Worm (Caenorhabditis elegans): Measurements from ENCODE around the gene F31F4.1.

F31F4.1 gene

DNA sequence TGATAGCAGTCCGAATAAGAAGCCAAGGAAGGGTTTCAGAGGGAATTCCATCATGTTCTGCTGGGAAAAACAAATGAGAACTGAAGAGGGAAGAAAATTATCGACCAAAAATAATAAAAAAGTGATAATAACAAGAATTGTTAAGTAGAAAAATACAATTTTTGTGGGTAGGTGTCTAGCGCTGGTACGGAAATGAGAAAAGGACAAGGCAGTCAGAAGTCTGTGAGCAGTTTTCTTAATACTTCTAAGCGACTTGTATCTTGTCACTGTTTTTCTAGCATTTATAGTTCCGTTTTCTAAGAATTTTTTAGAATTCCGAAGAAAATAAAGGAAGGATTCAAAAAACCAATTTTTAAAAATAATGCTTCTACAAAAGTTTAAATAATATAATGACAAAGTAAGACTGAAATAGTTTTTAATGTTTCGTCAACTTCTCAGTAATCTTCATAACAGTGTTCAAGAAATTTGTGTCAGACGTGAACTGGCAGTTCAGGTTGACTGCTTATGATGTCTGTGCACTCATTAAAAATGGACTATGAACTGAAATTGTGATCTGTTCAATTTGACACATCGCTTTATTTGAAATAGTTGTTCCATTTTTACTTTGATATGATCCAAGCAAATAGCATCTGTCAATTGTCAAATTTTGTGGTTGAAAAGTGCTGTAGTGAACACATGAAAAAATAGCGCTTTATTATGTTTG lies 9.0 kb downstream of the F31F4.1 start, which contains the start of gene srx-4:
Gene srx-4 (minus strand): TSS at position 51 of the 703 bp plus-strand sequence.
- TF ChIP-seq unc-98 (GFP tag; IDR thresholded peaks at IDR 0.05) (no peak), unc-30 (tag; optimal IDR thresholded peaks at IDR 0.05) (no peak), nhr-237 (tag; optimal IDR thresholded peaks at IDR 0.05) (no peak)

DNA sequence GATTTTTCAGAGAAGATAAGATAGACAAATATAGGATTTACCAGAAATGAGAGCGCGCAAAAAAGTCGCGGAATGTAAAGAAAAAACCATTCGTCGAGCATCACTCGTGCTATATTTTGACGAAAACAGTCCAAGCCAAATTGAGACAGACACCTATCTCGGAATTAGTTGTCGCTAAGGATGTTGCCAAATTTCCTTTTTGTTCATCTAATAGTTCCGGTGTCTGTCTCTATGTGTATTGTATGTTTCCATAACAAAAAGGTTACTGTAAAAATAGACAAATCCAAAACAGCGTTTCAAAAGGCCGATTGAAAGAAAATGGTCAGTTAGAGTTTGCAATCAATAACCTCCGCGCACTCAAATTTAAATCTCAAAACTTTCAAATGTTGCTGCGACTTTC lies 10.8 kb downstream of the F31F4.1 start, which contains the start of gene srj-53:
Gene srj-53 (minus strand): TSS at position 101 of the 400 bp plus-strand sequence.
- TF ChIP-seq sox-4 (tag; optimal IDR thresholded peaks at IDR 0.05), result no peak
- TF ChIP-seq nhr-237 (tag; optimal IDR thresholded peaks at IDR 0.05), result no peak
- no peak for TF ChIP-seq rnt-1 (tag; optimal IDR thresholded peaks at IDR 0.05)
- no peak for TF ChIP-seq pag-3 (tag; optimal IDR thresholded peaks at IDR 0.05; ENCODE audit: borderline replicate concordance, insufficient read depth)
- TF ChIP-seq dsc-1 (tag; optimal IDR thresholded peaks at IDR 0.05), result no peak
- TF ChIP-seq tbx-2 (tag; optimal IDR thresholded peaks at IDR 0.05), result no peak
- no peak for TF ChIP-seq ces-1 (GFP tag; optimal IDR thresholded peaks at IDR 0.05)
- no peak for TF ChIP-seq lin-13 (GFP tag; optimal IDR thresholded peaks at IDR 0.05)

DNA sequence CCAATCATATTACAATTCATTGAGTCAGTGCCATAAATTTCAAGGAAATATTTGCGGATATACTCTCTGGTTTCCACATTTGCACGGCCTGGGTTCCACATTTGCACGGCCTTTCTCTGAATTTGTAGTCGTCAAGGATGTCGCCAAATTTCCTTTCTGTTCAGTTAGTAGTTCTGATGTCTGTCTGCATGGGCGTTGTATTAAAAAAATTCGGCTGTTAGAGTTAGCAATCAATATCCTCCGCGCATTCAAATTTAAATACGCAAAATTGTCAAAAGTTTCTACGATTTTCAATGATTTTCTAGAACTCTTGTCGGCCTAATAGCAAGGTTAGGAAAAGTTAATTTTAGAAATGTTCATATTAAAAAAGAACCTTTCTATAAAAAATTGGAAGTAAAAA lies 12.1 kb downstream of the F31F4.1 start, which contains the start of gene srj-52:
Gene srj-52 (minus strand): TSS at position 101 of the 400 bp plus-strand sequence.
- no peak for TF ChIP-seq blmp-1 (tag; optimal IDR thresholded peaks at IDR 0.05)
- TF ChIP-seq isw-1 (GFP tag; IDR thresholded peaks at IDR 0.05), result no peak
- TF ChIP-seq unc-130 (tag; optimal IDR thresholded peaks at IDR 0.05), result no peak
- TF ChIP-seq ceh-8 (GFP tag; optimal IDR thresholded peaks at IDR 0.05), result no peak
- TF ChIP-seq zag-1 (tag; optimal IDR thresholded peaks at IDR 0.05), result no peak
- TF ChIP-seq lin-15B (tag; optimal IDR thresholded peaks at IDR 0.05), result no peak
- TF ChIP-seq aha-1 (tag; optimal IDR thresholded peaks at IDR 0.05), result no peak
- no peak for TF ChIP-seq mef-2 (tag; optimal IDR thresholded peaks at IDR 0.05)
- TF ChIP-seq C04F5.9 (tag; optimal IDR thresholded peaks at IDR 0.05), result no peak
- no peak for TF ChIP-seq pax-3 (tag; optimal IDR thresholded peaks at IDR 0.05)
- no peak for TF ChIP-seq pqm-1 (tag; optimal IDR thresholded peaks at IDR 0.05)
- no peak for TF ChIP-seq mdl-1 (tag; optimal IDR thresholded peaks at IDR 0.05)
- no peak for TF ChIP-seq lin-13 (GFP tag; optimal IDR thresholded peaks at IDR 0.05)
- TF ChIP-seq egl-27 (tag; optimal IDR thresholded peaks at IDR 0.05), result no peak
- no peak for TF ChIP-seq rnt-1 (tag; optimal IDR thresholded peaks at IDR 0.05)
- no peak for TF ChIP-seq C34B4.2 (tag; optimal IDR thresholded peaks at IDR 0.05)
- TF ChIP-seq vab-15 (tag; optimal IDR thresholded peaks at IDR 0.05), result no peak
- no peak for TF ChIP-seq sox-4 (tag; optimal IDR thresholded peaks at IDR 0.05)
- TF ChIP-seq lir-3 (tag; optimal IDR thresholded peaks at IDR 0.05; ENCODE audit: poor library complexity), result no peak
- no peak for TF ChIP-seq snu-23 (GFP tag; optimal IDR thresholded peaks at IDR 0.05)

DNA sequence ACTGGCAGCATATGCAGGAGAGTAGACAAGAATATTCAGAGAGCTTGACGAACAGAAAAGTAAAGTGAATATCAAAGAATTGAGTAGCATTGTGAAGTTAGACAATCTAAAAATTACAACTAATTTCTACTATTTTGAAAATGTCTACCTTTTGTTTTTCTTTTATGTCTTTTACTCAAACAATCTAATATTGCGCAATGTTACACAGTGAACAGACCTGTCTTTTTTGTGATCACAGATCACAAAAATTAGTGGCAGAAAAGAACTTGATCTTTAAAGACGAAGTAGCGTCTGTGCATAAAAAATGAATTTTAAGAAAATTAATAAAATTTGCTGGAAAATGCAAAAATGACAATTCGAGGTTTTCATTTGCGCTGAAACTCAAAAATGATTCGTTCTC lies 15.2 kb downstream of the F31F4.1 start:
- TF ChIP-seq fkh-4 (tag; optimal IDR thresholded peaks at IDR 0.05; ENCODE audit: borderline replicate concordance) (no peak), ceh-88 (GFP tag; IDR thresholded peaks at IDR 0.05) (no peak), unc-62 (GFP tag; optimal IDR thresholded peaks at IDR 0.05) (no peak), irx-1 (tag; optimal IDR thresholded peaks at IDR 0.05) (no peak), lin-13 (GFP tag; optimal IDR thresholded peaks at IDR 0.05) (no peak), sptf-1 (tag; optimal IDR thresholded peaks at IDR 0.05) (no peak), F16B12.6 (tag; optimal IDR thresholded peaks at IDR 0.05) (no peak), nhr-90 (tag; optimal IDR thresholded peaks at IDR 0.05; ENCODE audit: poor library complexity) (no peak), lin-14 (GFP tag; optimal IDR thresholded peaks at IDR 0.05) (no peak), jun-1 (tag; optimal IDR thresholded peaks at IDR 0.05) (no peak)
